Fruit fly (Drosophila melanogaster): ENCODE results near the gene Cht6.

dm6 chrX:10021809-10022208 lies 5.2 kb downstream of the Cht6 start:
- TF ChIP-seq CG8478 (optimal IDR thresholded peaks at IDR 0.05) = no peak
- no peak for TF ChIP-seq CTCF (optimal IDR thresholded peaks at IDR 0.05)
